Fruit fly (Drosophila melanogaster) whole organism, embryonic: Measurements from ENCODE around the gene CG8952.

Source experiments
- Aef1 ChIP-seq: fragments of 200-800 bp; sonication (Bioruptor generic); IDR thresholded peaks from 3 replicates; pipeline ENCODE4 v1.3.6; 2022; ENCODE audit warnings: missing biosample characterization, missing genetic modification characterization
- Awh ChIP-seq: fragments of 200-800 bp; sonication (Bioruptor generic); IDR thresholded peaks from 2 replicates; pipeline ENCODE4, ENCODE4 v1.3.6; 2022; ENCODE audit warnings: missing biosample characterization, missing genetic modification characterization
- CG10654 ChIP-seq: fragments of 200-800 bp; sonication (Bioruptor generic); optimal IDR thresholded peaks from 2 replicates; lab custom pipeline; 2016; ENCODE audit warnings: missing biosample characterization, missing genetic modification characterization
- CG11696 ChIP-seq: fragments of 200-800 bp; sonication (Bioruptor generic); IDR thresholded peaks from 2 replicates; pipeline ENCODE4 v1.3.6; 2022; ENCODE audit warnings: missing biosample characterization, missing genetic modification characterization
- CG12299 ChIP-seq: fragments of 200-800 bp; sonication (Bioruptor generic); optimal IDR thresholded peaks from 2 replicates; lab custom pipeline; 2018; ENCODE audit warnings: missing biosample characterization, mild to moderate bottlenecking, missing genetic modification characterization
- CG17912 ChIP-seq: fragments of 200-800 bp; sonication (Bioruptor generic); optimal IDR thresholded peaks from 2 replicates; lab custom pipeline; 2018; ENCODE audit warnings: missing biosample characterization, mild to moderate bottlenecking, missing genetic modification characterization
- CG2116 ChIP-seq: fragments of 200-800 bp; sonication (Bioruptor generic); optimal IDR thresholded peaks from 3 replicates; lab custom pipeline; 2018; ENCODE audit warnings: missing biosample characterization, mild to moderate bottlenecking, missing genetic modification characterization
- CG2129 ChIP-seq: fragments of 200-800 bp; sonication (Bioruptor generic); IDR thresholded peaks from 2 replicates; pipeline ENCODE4 v1.3.6; 2022; ENCODE audit warnings: missing biosample characterization, missing genetic modification characterization; ENCODE audit not compliant: partially characterized antibody
- CG34224 ChIP-seq: fragments of 200-800 bp; sonication (Bioruptor generic); IDR thresholded peaks from 3 replicates; pipeline ENCODE4 v1.3.6; 2022; ENCODE audit warnings: missing biosample characterization, missing genetic modification characterization; ENCODE audit not compliant: partially characterized antibody
- CG3995 ChIP-seq: fragments of 200-800 bp; sonication (Bioruptor generic); optimal IDR thresholded peaks from 3 replicates; lab custom pipeline; 2016; ENCODE audit warnings: missing biosample characterization, missing genetic modification characterization
- CG4404 ChIP-seq: fragments of 200-800 bp; sonication (Bioruptor generic); IDR thresholded peaks from 2 replicates; pipeline ENCODE4 v1.3.6; 2022; ENCODE audit warnings: missing biosample characterization, missing genetic modification characterization
- CG6791 ChIP-seq: fragments of 200-800 bp; sonication (Bioruptor generic); IDR thresholded peaks from 3 replicates; pipeline ENCODE4 v1.3.6; 2022; ENCODE audit warnings: missing biosample characterization, missing genetic modification characterization; ENCODE audit not compliant: partially characterized antibody
- CG7963 ChIP-seq: fragments of 200-800 bp; sonication (Bioruptor generic); IDR thresholded peaks from 3 replicates; pipeline ENCODE4 v1.3.6; 2022; ENCODE audit warnings: missing biosample characterization, missing genetic modification characterization; ENCODE audit not compliant: partially characterized antibody
- CG8944 ChIP-seq: fragments of 200-800 bp; sonication (Bioruptor generic); optimal IDR thresholded peaks from 3 replicates; lab custom pipeline; 2016; ENCODE audit warnings: missing biosample characterization, missing genetic modification characterization
- CG9727 ChIP-seq: fragments of 200-800 bp; sonication (Bioruptor generic); optimal IDR thresholded peaks from 3 replicates; lab custom pipeline; 2017; ENCODE audit warnings: missing biosample characterization, mild to moderate bottlenecking, missing genetic modification characterization
- D ChIP-seq, 2 experiments: fragments of 200-800 bp in 1 of 2; fragments of >200 bp in 1 of 2; sonication (Bioruptor generic) in 1 of 2; optimal IDR thresholded peaks; 2 replicates in 1 of 2; 3 replicates in 1 of 2; lab custom pipeline; 2017; ENCODE audit warnings: mild to moderate bottlenecking in 1 of 2, missing biosample characterization in 1 of 2, missing genetic modification characterization in 1 of 2, missing genetic modification reagents in 1 of 2
- Dip3 ChIP-seq: fragments of 200-800 bp; sonication (Bioruptor generic); optimal IDR thresholded peaks from 3 replicates; lab custom pipeline; 2016; ENCODE audit warnings: missing biosample characterization, missing genetic modification characterization
- Dll ChIP-seq: fragments of 200-800 bp; sonication (Bioruptor generic); IDR thresholded peaks from 4 replicates; pipeline ENCODE4 v1.3.6; 2022; ENCODE audit warnings: missing biosample characterization, missing genetic modification characterization; ENCODE audit not compliant: partially characterized antibody
- Doc3 ChIP-seq: fragments of 200-800 bp; sonication (Bioruptor generic); IDR thresholded peaks from 3 replicates; pipeline ENCODE4 v1.3.6; 2022; ENCODE audit warnings: missing biosample characterization, missing genetic modification characterization; ENCODE audit not compliant: partially characterized antibody
- Dp ChIP-seq: fragments of 200-800 bp; sonication (Bioruptor generic); optimal IDR thresholded peaks from 2 replicates; lab custom pipeline; 2018; ENCODE audit warnings: missing biosample characterization, mild to moderate bottlenecking, missing genetic modification characterization, moderate library complexity
- Drgx ChIP-seq: fragments of 200-800 bp; sonication (Bioruptor generic); IDR thresholded peaks from 2 replicates; pipeline ENCODE4 v1.3.6; 2022; ENCODE audit warnings: missing biosample characterization, missing genetic modification characterization
- E2f2 ChIP-seq: fragments of 200-800 bp; sonication (Bioruptor generic); IDR thresholded peaks from 2 replicates; pipeline ENCODE4 v1.3.6; 2022; ENCODE audit warnings: missing biosample characterization, missing genetic modification characterization
- Ets97D ChIP-seq: fragments of 200-800 bp; sonication (Bioruptor generic); optimal IDR thresholded peaks from 3 replicates; lab custom pipeline; 2016; ENCODE audit warnings: missing biosample characterization, missing genetic modification characterization
- HLH4C ChIP-seq: fragments of 200-800 bp; sonication (Bioruptor generic); IDR thresholded peaks from 3 replicates; pipeline ENCODE4 v1.3.6; 2022; ENCODE audit warnings: missing biosample characterization, missing genetic modification characterization; ENCODE audit not compliant: partially characterized antibody
- MESR4 ChIP-seq: fragments of 200-800 bp; sonication (Bioruptor generic); optimal IDR thresholded peaks from 2 replicates; lab custom pipeline; 2018; ENCODE audit warnings: missing biosample characterization, mild to moderate bottlenecking, missing genetic modification characterization, moderate library complexity
- Max ChIP-seq: fragments of 200-800 bp; sonication (Bioruptor generic); optimal IDR thresholded peaks from 2 replicates; lab custom pipeline; 2016; ENCODE audit warnings: missing biosample characterization, mild to moderate bottlenecking, missing genetic modification characterization
- Med ChIP-seq: fragments of 200-800 bp; sonication (Bioruptor generic); peaks from one replicate; lab custom pipeline; 2016; ENCODE audit warnings: missing biosample characterization, missing genetic modification characterization, mild to moderate bottlenecking, inconsistent platforms, moderate library complexity
- Oaz ChIP-seq: fragments of 200-800 bp; sonication (Bioruptor generic); IDR thresholded peaks from 2 replicates; pipeline ENCODE4 v1.3.6; 2022; ENCODE audit warnings: missing biosample characterization, missing genetic modification characterization
- Opbp ChIP-seq: fragments of 200-800 bp; sonication (Bioruptor generic); IDR thresholded peaks from 3 replicates; pipeline ENCODE4 v1.3.6; 2022; ENCODE audit warnings: missing biosample characterization, missing genetic modification characterization; ENCODE audit not compliant: partially characterized antibody
- Scr ChIP-seq: fragments of 200-800 bp; sonication (Bioruptor generic); IDR thresholded peaks from 2 replicates; pipeline ENCODE4 v1.3.6; 2022; ENCODE audit warnings: missing biosample characterization, missing genetic modification characterization; ENCODE audit not compliant: partially characterized antibody
- Sry-β ChIP-seq: fragments of 200-800 bp; sonication (Bioruptor generic); optimal IDR thresholded peaks from 2 replicates; lab custom pipeline; 2018; ENCODE audit warnings: missing biosample characterization, mild to moderate bottlenecking, missing genetic modification characterization, moderate library complexity
- Sry-δ ChIP-seq: fragments of 200-800 bp; sonication (Bioruptor generic); optimal IDR thresholded peaks from 2 replicates; lab custom pipeline; 2016; ENCODE audit warnings: missing biosample characterization, missing genetic modification characterization
- YL-1 ChIP-seq: fragments of 200-800 bp; sonication (Bioruptor generic); optimal IDR thresholded peaks from 3 replicates; lab custom pipeline; 2017; ENCODE audit warnings: missing biosample characterization, mild to moderate bottlenecking, missing genetic modification characterization
- ato ChIP-seq: fragments of 200-800 bp; sonication (Bioruptor generic); IDR thresholded peaks from 2 replicates; pipeline ENCODE4 v1.3.6; 2022; ENCODE audit warnings: missing biosample characterization, missing genetic modification characterization; ENCODE audit not compliant: partially characterized antibody
- az2 ChIP-seq: fragments of 200-800 bp; sonication (Bioruptor generic); optimal IDR thresholded peaks from 3 replicates; lab custom pipeline; 2016; ENCODE audit warnings: missing biosample characterization, missing genetic modification characterization
- dmrt11E ChIP-seq: fragments of 200-800 bp; sonication (Bioruptor generic); optimal IDR thresholded peaks from 3 replicates; lab custom pipeline; 2018; ENCODE audit warnings: missing biosample characterization, mild to moderate bottlenecking, missing genetic modification characterization, moderate library complexity
- fd64A ChIP-seq: fragments of 200-800 bp; sonication (Bioruptor generic); optimal IDR thresholded peaks from 3 replicates; lab custom pipeline; 2018; ENCODE audit warnings: missing biosample characterization, mild to moderate bottlenecking, missing genetic modification characterization
- knrl ChIP-seq: fragments of 200-800 bp; sonication (Bioruptor generic); IDR thresholded peaks from 3 replicates; pipeline ENCODE4 v1.3.6; 2022; ENCODE audit warnings: missing biosample characterization, missing genetic modification characterization; ENCODE audit not compliant: partially characterized antibody
- lola ChIP-seq, 3 experiments: fragments of >200 bp in 2 of 3; fragments of 200-800 bp in 1 of 3; sonication (Bioruptor generic) in 1 of 3; optimal IDR thresholded peaks; 2 replicates each; lab custom pipeline; 2017 to 2019; ENCODE audit warnings: missing biosample characterization in 3 of 3, missing genetic modification characterization in 3 of 3, mild to moderate bottlenecking in 1 of 3, moderate library complexity in 1 of 3
- mld ChIP-seq: fragments of 200-800 bp; sonication (Bioruptor generic); IDR thresholded peaks from 3 replicates; pipeline ENCODE4 v1.3.6; 2022; ENCODE audit warnings: missing biosample characterization, missing genetic modification characterization; ENCODE audit not compliant: partially characterized antibody
- nerfin-2 ChIP-seq: fragments of 200-800 bp; sonication (Bioruptor generic); IDR thresholded peaks from 2 replicates; pipeline ENCODE4 v1.3.6; 2022; ENCODE audit warnings: missing biosample characterization, missing genetic modification characterization; ENCODE audit not compliant: partially characterized antibody
- p53 ChIP-seq: fragments of 200-800 bp; sonication (Bioruptor generic); optimal IDR thresholded peaks from 2 replicates; lab custom pipeline; 2016; ENCODE audit warnings: missing biosample characterization, missing genetic modification characterization
- repo ChIP-seq: fragments of 200-800 bp; sonication (Bioruptor generic); optimal IDR thresholded peaks from 2 replicates; lab custom pipeline; 2016; ENCODE audit warnings: missing biosample characterization, missing genetic modification characterization
- schlank ChIP-seq: fragments of 200-800 bp; sonication (Bioruptor generic); optimal IDR thresholded peaks from 2 replicates; lab custom pipeline; 2018; ENCODE audit warnings: missing biosample characterization, mild to moderate bottlenecking, missing genetic modification characterization
- sima ChIP-seq: fragments of 200-800 bp; sonication (Bioruptor generic); optimal IDR thresholded peaks from 2 replicates; lab custom pipeline; 2016; ENCODE audit warnings: missing biosample characterization, missing genetic modification characterization
- tna ChIP-seq: fragments of 200-800 bp; sonication (Bioruptor generic); IDR thresholded peaks from 2 replicates; pipeline ENCODE4 v1.3.6; 2022; ENCODE audit warnings: missing biosample characterization, missing genetic modification characterization; ENCODE audit not compliant: partially characterized antibody
- vnd ChIP-seq: fragments of 200-800 bp; sonication (Bioruptor generic); IDR thresholded peaks from 3 replicates; pipeline ENCODE4 v1.3.6; 2022; ENCODE audit warnings: missing biosample characterization, missing genetic modification characterization; ENCODE audit not compliant: partially characterized antibody
- zen2 ChIP-seq: fragments of 200-800 bp; sonication (Bioruptor generic); IDR thresholded peaks from 3 replicates; pipeline ENCODE4 v1.3.6; 2022; ENCODE audit warnings: missing biosample characterization, missing genetic modification characterization; ENCODE audit not compliant: partially characterized antibody

CG8952 gene

dm6 chrX:15731968-15732367 lies 34.3 kb downstream of the CG8952 start, which contains the start of gene CG8191:
TSS of gene CG8191 (plus strand) at chrX:15732178.
- TF ChIP-seq Awh (GFP tag; lab: Robert Waterston, UW) (no peak), mld (GFP tag; lab: Robert Waterston, UW) (peak; percentile 75; the same call in 2 of the 3 replicates), CG2116 (peak; percentile 72), p53 (GFP tag; lab: Kevin White, UChicago) (no peak), CG4404 (no peak), Doc3 (GFP tag; lab: Robert Waterston, UW) (peak; percentile 72), Oaz (GFP tag; lab: Robert Waterston, UW) (no peak), Drgx (GFP tag; lab: Robert Waterston, UW) (no peak), CG34224 (GFP tag; lab: Robert Waterston, UW) (peak; percentile 80), YL-1 (peak; percentile 23), knrl (GFP tag; lab: Robert Waterston, UW) (peak; percentile 44; the same call in 2 of the 3 replicates), CG6791 (peak; percentile 86), zen2 (GFP tag; lab: Robert Waterston, UW) (peak; percentile 86), CG3995 (peak; percentile 88), vnd (GFP tag; lab: Robert Waterston, UW) (peak; percentile 61; the same call in 2 of the 3 replicates), Med (GFP tag; lab: Kevin White, UChicago) (peak; percentile 44), Max (no peak), lola (GFP tag; optimal IDR thresholded peaks at IDR 0.05; lab: Kevin White, UChicago) (no peak), Dp (peak; percentile 85), HLH4C (GFP tag; lab: Robert Waterston, UW) (peak; percentile 82), Opbp (GFP tag; lab: Robert Waterston, UW) (peak; percentile 78; the same call in 2 of the 3 replicates), Scr (GFP tag; lab: Robert Waterston, UW) (peak; percentile 66), nerfin-2 (GFP tag; lab: Robert Waterston, UW) (peak; percentile 73), tna (GFP tag; lab: Robert Waterston, UW) (peak; percentile 84), az2 (GFP tag; lab: Kevin White, UChicago) (no peak), Dll (GFP tag; lab: Robert Waterston, UW) (peak; percentile 74; the same call in 3 of the 4 replicates), D (optimal IDR thresholded peaks at IDR 0.05; lab: Kevin White, UChicago) (no peak), D (GFP tag; optimal IDR thresholded peaks at IDR 0.05; lab: Kevin White, UChicago) (no peak), CG17912 (GFP tag; lab: Kevin White, UChicago) (no peak), CG9727 (GFP tag; lab: Kevin White, UChicago) (no peak), CG2129 (peak; percentile 45; the same call in 1 of the 2 replicates), E2f2 (GFP tag; lab: Robert Waterston, UW) (peak; percentile 87), CG11696 (GFP tag; lab: Robert Waterston, UW) (no peak), Sry-δ (GFP tag; lab: Kevin White, UChicago) (peak; percentile 32), sima (GFP tag; lab: Kevin White, UChicago) (no peak), CG12299 (tag; lab: Kevin White, UChicago) (no peak), CG7963 (GFP tag; lab: Robert Waterston, UW) (peak; percentile 61; the same call in 1 of the 3 replicates), fd64A (no peak), Aef1 (GFP tag; lab: Robert Waterston, UW) (no peak), schlank (tag; lab: Kevin White, UChicago) (no peak), Ets97D (GFP tag; lab: Kevin White, UChicago) (no peak), Sry-β (peak; percentile 17), ato (GFP tag; lab: Robert Waterston, UW) (peak; percentile 82), Dip3 (no peak), MESR4 (GFP tag; lab: Kevin White, UChicago) (peak; percentile 50), CG8944 (GFP tag; lab: Kevin White, UChicago) (no peak), repo (GFP tag; lab: Kevin White, UChicago) (no peak), dmrt11E (no peak), CG10654 (no peak)
